Fruit fly (Drosophila melanogaster) whole organism, prepupa: ENCODE results near the gene CG14971.

Experiments
- Blimp-1 ChIP-seq: fragments of 200-800 bp; sonication (Bioruptor generic); optimal IDR thresholded peaks from 3 replicates; lab custom pipeline; 2017; ENCODE audit warnings: missing biosample characterization, missing genetic modification characterization, mild to moderate bottlenecking, moderate library complexity, missing genetic modification reagents
- CG10631 ChIP-seq: fragments of 200-800 bp; sonication (Bioruptor generic); optimal IDR thresholded peaks from 2 replicates; lab custom pipeline; 2016; ENCODE audit warnings: missing biosample characterization, missing genetic modification characterization
- CG11294 ChIP-seq: fragments of 200-800 bp; sonication (Bioruptor generic); IDR thresholded peaks from 2 replicates; pipeline ENCODE4 v1.3.6; 2022; ENCODE audit warnings: missing biosample characterization, missing genetic modification characterization
- CG11762 ChIP-seq: fragments of 200-800 bp; sonication (Bioruptor generic); optimal IDR thresholded peaks from 3 replicates; lab custom pipeline; 2016; ENCODE audit warnings: missing biosample characterization, missing genetic modification characterization; ENCODE audit not compliant: insufficient read depth
- CG11902 ChIP-seq: fragments of 200-800 bp; sonication (Bioruptor generic); optimal IDR thresholded peaks from 3 replicates; lab custom pipeline; 2016; ENCODE audit warnings: missing biosample characterization, missing genetic modification characterization
- CG15336 ChIP-seq: fragments of 200-800 bp; sonication (Bioruptor generic); IDR thresholded peaks from 2 replicates; pipeline ENCODE4 v1.3.6; 2022; ENCODE audit warnings: missing biosample characterization, missing genetic modification characterization
- CG1621 ChIP-seq: fragments of 200-800 bp; sonication (Bioruptor generic); optimal IDR thresholded peaks from 3 replicates; lab custom pipeline; 2018; ENCODE audit warnings: missing biosample characterization, mild to moderate bottlenecking, missing genetic modification characterization
- CG16779 ChIP-seq: fragments of 200-800 bp; sonication (Bioruptor generic); optimal IDR thresholded peaks from 3 replicates; lab custom pipeline; 2017; ENCODE audit warnings: missing biosample characterization, mild to moderate bottlenecking, missing genetic modification characterization
- CG3032 ChIP-seq: fragments of 200-800 bp; optimal IDR thresholded peaks from 2 replicates; lab custom pipeline; 2019; ENCODE audit warnings: missing biosample characterization, mild to moderate bottlenecking, missing genetic modification characterization, moderate library complexity
- CG31627 ChIP-seq: fragments of 200-800 bp; sonication (Bioruptor generic); optimal IDR thresholded peaks from 3 replicates; lab custom pipeline; 2016; ENCODE audit warnings: missing biosample characterization, missing genetic modification characterization
- CG32006 ChIP-seq: fragments of 200-800 bp; sonication (Bioruptor generic); optimal IDR thresholded peaks from 3 replicates; lab custom pipeline; 2017; ENCODE audit warnings: missing biosample characterization, mild to moderate bottlenecking, missing genetic modification characterization
- CG34406 ChIP-seq: fragments of 200-800 bp; sonication (Bioruptor generic); optimal IDR thresholded peaks from 3 replicates; lab custom pipeline; 2016; ENCODE audit warnings: missing biosample characterization, missing genetic modification characterization
- CG3919 ChIP-seq: fragments of 200-800 bp; sonication (Bioruptor generic); optimal IDR thresholded peaks from 3 replicates; lab custom pipeline; 2016; ENCODE audit warnings: missing biosample characterization, missing genetic modification characterization
- CG4318 ChIP-seq: fragments of 200-800 bp; sonication (Bioruptor generic); optimal IDR thresholded peaks from 3 replicates; lab custom pipeline; 2017; ENCODE audit warnings: missing biosample characterization, mild to moderate bottlenecking, missing genetic modification characterization
- CG6163 ChIP-seq: fragments of 200-800 bp; sonication (Bioruptor generic); IDR thresholded peaks from 3 replicates; pipeline ENCODE4 v1.3.6; 2022; ENCODE audit warnings: missing biosample characterization, missing genetic modification characterization
- CG6276 ChIP-seq: fragments of 200-800 bp; sonication (Bioruptor generic); optimal IDR thresholded peaks from 2 replicates; lab custom pipeline; 2017; ENCODE audit warnings: missing biosample characterization, mild to moderate bottlenecking, missing genetic modification characterization
- CG7368 ChIP-seq: fragments of 200-800 bp; sonication (Bioruptor generic); optimal IDR thresholded peaks from 3 replicates; lab custom pipeline; 2016; ENCODE audit warnings: missing biosample characterization, missing genetic modification characterization
- CG8119 ChIP-seq: fragments of 200-800 bp; sonication (Bioruptor generic); IDR thresholded peaks from 3 replicates; pipeline ENCODE4 v1.3.6; 2022; ENCODE audit warnings: missing biosample characterization, missing genetic modification characterization
- CG8319 ChIP-seq: fragments of 200-800 bp; sonication (Bioruptor generic); optimal IDR thresholded peaks from 3 replicates; lab custom pipeline; 2016; ENCODE audit warnings: missing biosample characterization, missing genetic modification characterization
- CG8632 ChIP-seq: fragments of 200-800 bp; sonication (Bioruptor generic); optimal IDR thresholded peaks from 3 replicates; lab custom pipeline; 2016; ENCODE audit warnings: missing biosample characterization, missing genetic modification characterization
- Eip78C ChIP-seq: fragments of 200-800 bp; sonication (Bioruptor generic); peaks from one replicate; lab custom pipeline; 2016; ENCODE audit warnings: missing biosample characterization, missing genetic modification characterization
- Ets21C ChIP-seq: fragments of 200-800 bp; sonication (Bioruptor generic); optimal IDR thresholded peaks from 3 replicates; lab custom pipeline; 2016; ENCODE audit warnings: missing biosample characterization, missing genetic modification characterization
- Ets96B ChIP-seq: fragments of 200-800 bp; optimal IDR thresholded peaks from 2 replicates; lab custom pipeline; 2019; ENCODE audit warnings: missing biosample characterization, mild to moderate bottlenecking, missing genetic modification characterization, moderate library complexity
- Gug ChIP-seq: fragments of 200-800 bp; sonication (Bioruptor generic); IDR thresholded peaks from 2 replicates; pipeline ENCODE4 v1.3.6; 2022; ENCODE audit warnings: missing biosample characterization, missing genetic modification characterization
- Hr39 ChIP-seq: fragments of 200-800 bp; sonication (Bioruptor generic); optimal IDR thresholded peaks from 2 replicates; lab custom pipeline; 2016; ENCODE audit warnings: missing biosample characterization, missing genetic modification characterization
- Hr4 ChIP-seq: fragments of 200-800 bp; sonication (Bioruptor generic); optimal IDR thresholded peaks from 3 replicates; lab custom pipeline; 2016; ENCODE audit warnings: missing biosample characterization, missing genetic modification characterization
- Lpt ChIP-seq: fragments of 200-800 bp; sonication (Bioruptor generic); optimal IDR thresholded peaks from 3 replicates; lab custom pipeline; 2016; ENCODE audit warnings: missing biosample characterization, missing genetic modification characterization
- Met ChIP-seq: fragments of 200-800 bp; sonication (Bioruptor generic); optimal IDR thresholded peaks from 3 replicates; lab custom pipeline; 2016; ENCODE audit warnings: missing biosample characterization, missing genetic modification characterization
- OdsH ChIP-seq: fragments of 200-800 bp; sonication (Bioruptor generic); optimal IDR thresholded peaks from 3 replicates; lab custom pipeline; 2016; ENCODE audit warnings: missing biosample characterization, missing genetic modification characterization
- Sox102F ChIP-seq: fragments of 200-800 bp; sonication (Bioruptor generic); optimal IDR thresholded peaks from 2 replicates; lab custom pipeline; 2016; ENCODE audit warnings: missing biosample characterization, mild to moderate bottlenecking, missing genetic modification characterization
- Sox14 ChIP-seq: fragments of 200-800 bp; sonication (Bioruptor generic); optimal IDR thresholded peaks from 3 replicates; lab custom pipeline; 2016; ENCODE audit warnings: missing biosample characterization, missing genetic modification characterization
- Sox15 ChIP-seq: fragments of 200-800 bp; sonication (Bioruptor generic); optimal IDR thresholded peaks from 3 replicates; lab custom pipeline; 2016; ENCODE audit warnings: missing biosample characterization, missing genetic modification characterization
- achi ChIP-seq: fragments of 200-800 bp; sonication (Bioruptor generic); optimal IDR thresholded peaks from 3 replicates; lab custom pipeline; 2016; ENCODE audit warnings: missing biosample characterization, missing genetic modification characterization
- acj6 ChIP-seq: fragments of 200-800 bp; sonication (Bioruptor generic); optimal IDR thresholded peaks from 3 replicates; lab custom pipeline; 2016; ENCODE audit warnings: missing biosample characterization, missing genetic modification characterization
- cyc ChIP-seq: fragments of 200-800 bp; sonication (Bioruptor generic); optimal IDR thresholded peaks from 3 replicates; lab custom pipeline; 2016; ENCODE audit warnings: missing biosample characterization, missing genetic modification characterization
- dac ChIP-seq: fragments of 200-800 bp; sonication (Bioruptor generic); optimal IDR thresholded peaks from 2 replicates; lab custom pipeline; 2017; ENCODE audit warnings: missing biosample characterization, mild to moderate bottlenecking, missing genetic modification characterization
- dsx ChIP-seq: fragments of 200-800 bp; optimal IDR thresholded peaks from 3 replicates; lab custom pipeline; 2019; ENCODE audit warnings: missing biosample characterization, mild to moderate bottlenecking, missing genetic modification characterization, moderate library complexity; ENCODE audit not compliant: poor library complexity, severe bottlenecking
- eg ChIP-seq: fragments of 200-800 bp; sonication (Bioruptor generic); IDR thresholded peaks from 3 replicates; pipeline ENCODE4 v1.3.6; 2022; ENCODE audit warnings: missing biosample characterization, missing genetic modification characterization
- esn ChIP-seq: fragments of 200-800 bp; sonication (Bioruptor generic); optimal IDR thresholded peaks from 2 replicates; lab custom pipeline; 2016; ENCODE audit warnings: missing biosample characterization, mild to moderate bottlenecking, missing genetic modification characterization, moderate library complexity
- fd59A ChIP-seq: fragments of 200-800 bp; sonication (Bioruptor generic); optimal IDR thresholded peaks from 2 replicates; lab custom pipeline; 2017; ENCODE audit warnings: missing biosample characterization, mild to moderate bottlenecking, missing genetic modification characterization, missing genetic modification reagents
- fd85E ChIP-seq: fragments of 200-800 bp; sonication (Bioruptor generic); optimal IDR thresholded peaks from 3 replicates; lab custom pipeline; 2016; ENCODE audit warnings: missing biosample characterization, missing genetic modification characterization
- fkh ChIP-seq: fragments of 200-800 bp; sonication (Bioruptor generic); optimal IDR thresholded peaks from 3 replicates; lab custom pipeline; 2017; ENCODE audit warnings: missing biosample characterization, mild to moderate bottlenecking, missing genetic modification characterization, moderate library complexity
- lz ChIP-seq: fragments of 200-800 bp; sonication (Bioruptor generic); optimal IDR thresholded peaks from 3 replicates; lab custom pipeline; 2016; ENCODE audit warnings: missing biosample characterization, missing genetic modification characterization
- net ChIP-seq: fragments of 200-800 bp; sonication (Bioruptor generic); optimal IDR thresholded peaks from 3 replicates; lab custom pipeline; 2016; ENCODE audit warnings: missing biosample characterization, missing genetic modification characterization
- salr ChIP-seq, 2 experiments: fragments of 200-800 bp; sonication (Bioruptor generic); optimal IDR thresholded peaks; 3 replicates each; lab custom pipeline; 2016 to 2018; ENCODE audit warnings: missing biosample characterization in 2 of 2, missing genetic modification characterization in 2 of 2, mild to moderate bottlenecking in 1 of 2
- spab ChIP-seq: fragments of 200-800 bp; sonication (Bioruptor generic); optimal IDR thresholded peaks from 2 replicates; lab custom pipeline; 2017; ENCODE audit warnings: missing biosample characterization, mild to moderate bottlenecking, missing genetic modification characterization, missing genetic modification reagents
- ss ChIP-seq, 2 experiments: fragments of 200-800 bp; sonication (Bioruptor generic); optimal IDR thresholded peaks; 2 replicates in 1 of 2; 3 replicates in 1 of 2; lab custom pipeline; 2017 to 2018; ENCODE audit warnings: mild to moderate bottlenecking in 2 of 2, missing biosample characterization in 2 of 2, missing genetic modification characterization in 2 of 2, moderate library complexity in 1 of 2
- svp ChIP-seq: fragments of 200-800 bp; sonication (Bioruptor generic); peaks from one replicate; lab custom pipeline; 2016; ENCODE audit warnings: missing biosample characterization, missing genetic modification characterization
- topi ChIP-seq: fragments of 200-800 bp; sonication (Bioruptor generic); optimal IDR thresholded peaks from 3 replicates; lab custom pipeline; 2016; ENCODE audit warnings: missing biosample characterization, missing genetic modification characterization
- vri ChIP-seq: fragments of 200-800 bp; sonication (Bioruptor generic); optimal IDR thresholded peaks from 3 replicates; lab custom pipeline; 2016; ENCODE audit warnings: missing biosample characterization, mild to moderate bottlenecking, missing genetic modification characterization

Gene CG14971

DNA sequence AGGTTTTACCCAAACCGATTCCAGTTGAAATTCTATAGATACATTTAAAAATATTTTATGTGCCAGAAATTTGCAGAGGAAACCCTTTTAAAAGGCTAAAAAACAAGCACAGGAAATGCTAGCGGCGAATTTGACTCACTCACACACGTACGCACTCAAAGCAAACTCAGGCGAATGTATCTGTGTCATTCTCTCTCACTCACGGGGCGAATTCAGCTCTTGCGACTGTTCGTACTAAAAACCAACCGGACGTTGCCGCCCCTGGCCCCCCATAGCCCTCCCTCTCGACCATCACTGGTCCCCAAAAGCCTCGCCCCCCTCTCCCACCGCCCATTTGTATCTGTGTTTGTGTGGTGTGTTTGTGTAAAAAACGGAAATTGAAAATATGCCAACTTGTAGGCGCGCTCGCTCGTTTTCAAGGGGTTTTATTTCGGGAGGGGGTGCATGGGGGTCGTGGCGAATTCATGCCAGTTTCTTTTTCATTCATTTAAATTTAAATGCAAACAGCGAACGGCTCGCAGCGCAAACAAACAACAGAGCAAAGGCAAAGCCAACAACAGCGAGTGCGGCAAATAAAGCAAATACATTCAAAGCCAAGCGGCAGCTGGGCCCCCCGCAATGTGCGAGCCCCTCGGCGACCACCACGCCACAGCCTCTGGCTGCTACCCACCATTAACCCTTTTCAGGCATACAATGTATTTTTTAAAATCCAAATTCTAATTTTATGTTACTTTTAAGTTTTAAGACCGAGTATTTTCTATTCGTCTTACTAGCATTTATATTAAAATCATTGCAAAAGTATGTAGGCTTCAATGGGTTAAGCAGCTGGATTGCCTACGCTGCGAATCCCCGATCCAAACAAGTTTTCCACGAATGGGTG is 52.7 kb downstream of the CG14971 start:
- no peak for TF ChIP-seq CG11902 (GFP tag; lab: Kevin White, UChicago)
- TF ChIP-seq CG32006 (GFP tag; lab: Kevin White, UChicago) = peak; percentile 98
- TF ChIP-seq Met (GFP tag; lab: Kevin White, UChicago) = peak; percentile 79
- peak; percentile 50 for TF ChIP-seq vri (GFP tag; lab: Kevin White, UChicago)
- peak; percentile 43 for TF ChIP-seq Ets21C (GFP tag; lab: Kevin White, UChicago)
- TF ChIP-seq spab (GFP tag; lab: Kevin White, UChicago) = peak; percentile 52
- TF ChIP-seq CG11294 (GFP tag; lab: Robert Waterston, UW) = peak; percentile 95
- peak; percentile 73 for TF ChIP-seq Hr39 (GFP tag; lab: Kevin White, UChicago)
- TF ChIP-seq Blimp-1 (GFP tag; lab: Kevin White, UChicago) = peak; percentile 15
- peak; percentile 73 for TF ChIP-seq CG11762
- peak; percentile 76 for TF ChIP-seq Ets96B
- peak; percentile 99 for TF ChIP-seq CG8119 (GFP tag; lab: Robert Waterston, UW)
- no peak for TF ChIP-seq CG8319 (GFP tag; lab: Kevin White, UChicago)
- peak; percentile 77 for TF ChIP-seq topi (GFP tag; lab: Kevin White, UChicago)
- TF ChIP-seq fkh (GFP tag; lab: Kevin White, UChicago) = peak; percentile 97
- peak; percentile 63 to 88 for TF ChIP-seq salr (GFP tag; optimal IDR thresholded peaks at IDR 0.05; lab: Kevin White, UChicago)
- peak; percentile 61 for TF ChIP-seq cyc
- peak; percentile 25 for TF ChIP-seq CG7368
- TF ChIP-seq CG4318 (GFP tag; lab: Kevin White, UChicago) = peak; percentile 97
- peak; percentile 84 for TF ChIP-seq net
- TF ChIP-seq Sox102F (GFP tag; lab: Kevin White, UChicago) = peak; percentile 66
- TF ChIP-seq fd85E = no peak
- TF ChIP-seq Gug = peak; percentile 98
- TF ChIP-seq Sox15 (GFP tag; lab: Kevin White, UChicago) = no peak
- peak; percentile 60 for TF ChIP-seq CG1621 (tag; lab: Kevin White, UChicago)
- TF ChIP-seq achi (GFP tag; lab: Kevin White, UChicago) = peak; percentile 91
- peak; percentile 94 for TF ChIP-seq dac
- peak; percentile 98 for TF ChIP-seq CG6276 (GFP tag; lab: Kevin White, UChicago)
- peak; percentile 97 for TF ChIP-seq CG6163 (GFP tag; lab: Robert Waterston, UW)
- TF ChIP-seq CG3919 (GFP tag; lab: Kevin White, UChicago) = peak; percentile 83
- peak; percentile 28 for TF ChIP-seq CG8632 (GFP tag; lab: Kevin White, UChicago)
- peak; percentile 26 for TF ChIP-seq CG34406 (GFP tag; lab: Kevin White, UChicago)
- TF ChIP-seq ss (GFP tag; optimal IDR thresholded peaks at IDR 0.05; lab: Kevin White, UChicago) = peak; percentile 23 to 53
- TF ChIP-seq CG15336 (GFP tag; lab: Robert Waterston, UW) = peak; percentile 99
- peak; percentile 95 for TF ChIP-seq Eip78C (GFP tag; lab: Kevin White, UChicago)
- peak; percentile 80 for TF ChIP-seq esn (GFP tag; lab: Kevin White, UChicago)
- peak; percentile 77 for TF ChIP-seq lz (GFP tag; lab: Kevin White, UChicago)
- peak; percentile 76 for TF ChIP-seq CG3032 (tag; lab: Kevin White, UChicago)
- peak; percentile 85 for TF ChIP-seq dsx (GFP tag; lab: Kevin White, UChicago)
- TF ChIP-seq Hr4 (GFP tag; lab: Kevin White, UChicago) = peak; percentile 98
- TF ChIP-seq fd59A (GFP tag; lab: Kevin White, UChicago) = peak; percentile 65
- peak; percentile 82 for TF ChIP-seq svp (GFP tag; lab: Kevin White, UChicago)
- TF ChIP-seq CG31627 (GFP tag; lab: Kevin White, UChicago) = peak; percentile 64
- peak; percentile 86 for TF ChIP-seq Lpt
- peak; percentile 99 for TF ChIP-seq eg (GFP tag; lab: Robert Waterston, UW)
- peak; percentile 93 for TF ChIP-seq CG10631 (GFP tag; lab: Kevin White, UChicago)
- TF ChIP-seq Sox14 = peak; percentile 93
- TF ChIP-seq CG16779 (tag; lab: Kevin White, UChicago) = peak; percentile 56
- peak; percentile 71 for TF ChIP-seq acj6 (GFP tag; lab: Kevin White, UChicago)
- peak; percentile 84 for TF ChIP-seq OdsH
